Worm (Caenorhabditis elegans) whole organism, young adult: Measurements from ENCODE around the gene chil-25.

Experiments
- ets-4 ChIP-seq: fragments of 200-800 bp; sonication (Bioruptor generic); optimal IDR thresholded peaks from 2 replicates; lab custom pipeline; 2018; ENCODE audit warnings: mild to moderate bottlenecking, missing genetic modification characterization, missing compliant biosample characterization
- him-1 ChIP-seq: sonication (generic microtip); optimal IDR thresholded peaks from 2 replicates; lab custom pipeline; 2016; ENCODE audit warnings: missing genotype, missing genetic modification reagents, missing genetic modification characterization, missing compliant biosample characterization
- lag-1 ChIP-seq: fragments of 200-800 bp; sonication (Bioruptor generic); IDR thresholded peaks from 2 replicates; pipeline ENCODE4 v1.3.6; 2022; ENCODE audit warnings: missing genetic modification reagents, missing genetic modification characterization, missing compliant biosample characterization
- let-607 ChIP-seq, 2 experiments: fragments of 200-800 bp in 1 of 2; sonication (Bioruptor generic) in 1 of 2; sonication (generic microtip) in 1 of 2; optimal IDR thresholded peaks; 2 replicates each; lab custom pipeline; 2016 to 2018; ENCODE audit warnings: mild to moderate bottlenecking in 2 of 2, missing compliant biosample characterization in 2 of 2, missing genetic modification characterization in 2 of 2, moderate library complexity in 2 of 2, missing genotype in 1 of 2
- mcd-1 ChIP-seq: fragments of 200-800 bp; sonication (Bioruptor generic); IDR thresholded peaks from 2 replicates; pipeline ENCODE4 v1.3.6; 2022; ENCODE audit warnings: missing genetic modification reagents, missing genetic modification characterization, missing compliant biosample characterization
- nfya-1 ChIP-seq: sonication (generic microtip); optimal IDR thresholded peaks from 2 replicates; lab custom pipeline; 2017; ENCODE audit warnings: antibody characterized with exemption, missing compliant biosample characterization, missing genetic modification characterization, borderline replicate concordance; ENCODE audit not compliant: insufficient read depth
- rcor-1 ChIP-seq: fragments of 200-800 bp; sonication (Bioruptor generic); IDR thresholded peaks from 2 replicates; pipeline ENCODE4 v1.3.6; 2022; ENCODE audit warnings: missing genetic modification reagents, missing genetic modification characterization, missing compliant biosample characterization
- unc-130 ChIP-seq: sonication (generic microtip); optimal IDR thresholded peaks from 2 replicates; lab custom pipeline; 2016; ENCODE audit warnings: missing genetic modification reagents, missing genetic modification characterization, missing compliant biosample characterization
- unc-62 ChIP-seq: fragments of 150-350 bp; optimal IDR thresholded peaks from 2 replicates; lab custom pipeline; 2014; ENCODE audit warnings: missing biosample characterization, missing genetic modification reagents, missing genetic modification characterization

DNA sequence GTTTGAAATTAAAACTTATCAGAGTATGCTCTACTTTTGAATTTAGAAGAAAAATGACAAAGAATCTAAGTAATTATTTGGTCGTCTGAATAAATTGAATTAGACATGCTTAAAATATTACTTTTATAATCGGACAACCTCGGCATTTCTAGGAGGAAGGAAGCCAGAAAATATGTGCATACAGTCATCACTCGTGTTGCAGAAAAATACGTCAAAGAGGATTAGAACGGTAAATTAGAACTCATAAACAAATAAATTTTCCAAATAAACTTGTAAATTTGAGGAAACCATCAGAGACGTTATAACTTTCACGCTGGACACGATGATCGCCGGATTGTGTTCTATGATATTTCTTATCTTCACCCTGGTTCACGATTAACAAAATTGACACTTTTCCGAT lies 20.0 kb downstream of the chil-25 start, which contains the start of gene chil-19:
- TF ChIP-seq lag-1 (GFP tag; lab: Robert Waterston, UW), result no peak
- TF ChIP-seq ets-4, result no peak
- TF ChIP-seq rcor-1 (GFP tag; lab: Robert Waterston, UW), result no peak
- TF ChIP-seq nfya-1 (tag; lab: Kevin White, UChicago), result no peak
- TF ChIP-seq unc-130 (GFP tag; lab: Kevin White, UChicago), result no peak
- no peak for TF ChIP-seq let-607 (tag; optimal IDR thresholded peaks at IDR 0.05; lab: Kevin White, UChicago)
- no peak for TF ChIP-seq unc-62 (GFP tag; lab: Kevin White, UChicago)
- TF ChIP-seq mcd-1 (GFP tag; lab: Robert Waterston, UW), result no peak
- no peak for TF ChIP-seq him-1 (tag; lab: Kevin White, UChicago)
